Worm (Caenorhabditis elegans) whole organism, L3 larva: ENCODE data around the gene ugt-48.

Source experiments
- ceh-82 ChIP-seq: fragments of 150-350 bp; optimal IDR thresholded peaks from 2 replicates; lab custom pipeline; 2014; ENCODE audit warnings: missing biosample characterization, missing genetic modification characterization
- egl-27 ChIP-seq: sonication (generic microtip); optimal IDR thresholded peaks from 4 replicates; lab custom pipeline; 2017; ENCODE audit warnings: missing biosample characterization, missing genetic modification reagents, missing genetic modification characterization
- elt-1 ChIP-seq: fragments of 150-350 bp; optimal IDR thresholded peaks from 2 replicates; lab custom pipeline; 2014; ENCODE audit warnings: missing biosample characterization, missing genetic modification characterization
- lin-39 ChIP-seq: fragments of 150-350 bp; optimal IDR thresholded peaks from 2 replicates; lab custom pipeline; 2018; ENCODE audit warnings: missing biosample characterization, missing genetic modification reagents, missing genetic modification characterization
- lsy-12 ChIP-seq: sonication (generic microtip); optimal IDR thresholded peaks from 2 replicates; lab custom pipeline; 2016; ENCODE audit warnings: mild to moderate bottlenecking, missing genetic modification characterization, missing compliant biosample characterization
- mml-1 ChIP-seq: fragments of 150-350 bp; sonication (generic microtip); optimal IDR thresholded peaks from 3 replicates; lab custom pipeline; 2014; ENCODE audit warnings: missing biosample characterization, missing genetic modification characterization
- nfya-1 ChIP-seq: sonication (generic microtip); optimal IDR thresholded peaks from 2 replicates; lab custom pipeline; 2017; ENCODE audit warnings: missing genetic modification characterization, mild to moderate bottlenecking, missing compliant biosample characterization, antibody characterized with exemption, moderate library complexity; ENCODE audit not compliant: insufficient read depth
- nhr-77 ChIP-seq: fragments of 150-350 bp; optimal IDR thresholded peaks from 2 replicates; lab custom pipeline; 2014; ENCODE audit warnings: missing biosample characterization, missing genetic modification characterization
- pqm-1 ChIP-seq: fragments of 150-350 bp; optimal IDR thresholded peaks from 2 replicates; lab custom pipeline; 2017; ENCODE audit warnings: missing biosample characterization, missing genetic modification characterization, inconsistent platforms
- skn-1 ChIP-seq: fragments of 150-350 bp; optimal IDR thresholded peaks from 2 replicates; lab custom pipeline; 2014; ENCODE audit warnings: missing biosample characterization, missing genetic modification characterization
- snpc-4 ChIP-seq: fragments of 150-350 bp; optimal IDR thresholded peaks from 2 replicates; lab custom pipeline; 2014; ENCODE audit warnings: missing biosample characterization, missing genetic modification characterization
- tbx-2 ChIP-seq: sonication (generic microtip); optimal IDR thresholded peaks from 2 replicates; lab custom pipeline; 2016; ENCODE audit warnings: mild to moderate bottlenecking, missing genetic modification characterization, missing compliant biosample characterization
- ztf-4 ChIP-seq: fragments of 150-350 bp; optimal IDR thresholded peaks from 2 replicates; lab custom pipeline; 2014; ENCODE audit warnings: missing biosample characterization, missing genetic modification characterization

ce11 chrV:5576008-5576407, 28.1 kb upstream of the ugt-48 start:
- peak; percentile 2 for TF ChIP-seq ceh-82 (tag; lab: Kevin White, UChicago)
- TF ChIP-seq snpc-4 (tag; lab: Kevin White, UChicago) = peak; percentile 98
- TF ChIP-seq egl-27 (tag; lab: Kevin White, UChicago) = no peak
- peak; percentile 16 for TF ChIP-seq nhr-77
- no peak for TF ChIP-seq elt-1 (tag; lab: Kevin White, UChicago)
- TF ChIP-seq lsy-12 (tag; lab: Kevin White, UChicago) = no peak
- no peak for TF ChIP-seq lin-39 (tag; lab: Kevin White, UChicago)
- peak; percentile 53 for TF ChIP-seq pqm-1 (tag; lab: Kevin White, UChicago)
- TF ChIP-seq mml-1 (tag; lab: Kevin White, UChicago) = no peak
- no peak for TF ChIP-seq ztf-4 (tag; lab: Kevin White, UChicago)
- TF ChIP-seq tbx-2 (tag; lab: Kevin White, UChicago) = no peak
- TF ChIP-seq skn-1 = peak; percentile 68
- TF ChIP-seq nfya-1 (tag; lab: Kevin White, UChicago) = peak; percentile 11
